Worm (Caenorhabditis elegans): ENCODE data around the gene C04G6.4.

C04G6.4 gene

ce11 chrII:5056254-5056653 lies 27.0 kb downstream of the C04G6.4 start:
- no peak for TF ChIP-seq efl-1 (optimal IDR thresholded peaks at IDR 0.05)
- TF ChIP-seq efl-1 (GFP tag; optimal IDR thresholded peaks at IDR 0.05 in 1 of 2): peak in 1 of 2 experiments; percentile 92
- no peak for TF ChIP-seq lin-15B (tag; optimal IDR thresholded peaks at IDR 0.05)
- TF ChIP-seq lsy-2 (tag; optimal IDR thresholded peaks at IDR 0.05): peak in 1 of 2 experiments; percentile 2
- peak; percentile 47 for TF ChIP-seq nhr-85 (tag)
- TF ChIP-seq dsc-1 (tag; optimal IDR thresholded peaks at IDR 0.05): peak; percentile 0
- TF ChIP-seq mep-1 (tag; optimal IDR thresholded peaks at IDR 0.05): no peak
- TF ChIP-seq nhr-77 (tag; optimal IDR thresholded peaks at IDR 0.05): peak; percentile 7
- TF ChIP-seq ces-1 (GFP tag; optimal IDR thresholded peaks at IDR 0.05): no peak
- TF ChIP-seq sox-4 (tag; optimal IDR thresholded peaks at IDR 0.05): no peak
- TF ChIP-seq zip-4 (GFP tag; optimal IDR thresholded peaks at IDR 0.05): no peak
- TF ChIP-seq nhr-12 (tag; optimal IDR thresholded peaks at IDR 0.05): no peak
- no peak for TF ChIP-seq ztf-11 (tag; optimal IDR thresholded peaks at IDR 0.05)
- no peak for TF ChIP-seq isw-1 (GFP tag; IDR thresholded peaks at IDR 0.05)

DNA sequence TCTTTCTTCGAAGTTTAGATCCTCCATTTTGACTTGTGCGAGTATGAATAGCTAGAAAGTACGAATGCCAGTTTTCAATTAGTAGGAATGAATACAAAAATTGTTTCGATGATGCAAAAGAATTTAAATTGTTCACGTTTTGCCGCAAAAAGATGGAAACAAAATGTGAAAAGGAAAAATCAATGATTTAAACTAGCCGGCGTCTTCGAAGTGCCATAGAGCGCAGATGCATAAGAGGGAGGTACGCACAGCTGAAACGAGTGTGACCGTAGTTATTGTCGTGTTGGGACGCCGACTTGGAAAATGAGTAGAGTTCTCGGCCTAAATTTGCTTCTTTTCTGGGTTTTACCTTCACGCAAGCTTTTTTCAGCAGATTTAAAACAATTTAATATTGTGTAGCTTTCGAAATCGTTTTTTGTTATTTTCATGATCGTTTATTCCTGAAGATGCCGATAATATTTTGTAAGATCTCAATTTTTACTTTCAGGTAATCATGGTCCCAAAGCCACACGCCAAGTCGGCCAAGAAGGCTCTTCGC lies 28.0 kb downstream of the C04G6.4 start, which contains the start of the genes ify-1 and rpl-22:
TSS of gene ify-1 (minus strand) at position 51 of the 538 bp plus-strand sequence.
TSS of gene rpl-22 (plus strand) at position 488 of the 538 bp plus-strand sequence.
- TF ChIP-seq lin-15B (tag; optimal IDR thresholded peaks at IDR 0.05): peak; percentile 97
- peak; percentile 87 for TF ChIP-seq fkh-10 (GFP tag; optimal IDR thresholded peaks at IDR 0.05)
- TF ChIP-seq ceh-63 (GFP tag; optimal IDR thresholded peaks at IDR 0.05): no peak
- peak; percentile 80 for TF ChIP-seq C04F5.9 (tag; optimal IDR thresholded peaks at IDR 0.05)
- peak; percentile 36 for TF ChIP-seq aha-1 (tag; optimal IDR thresholded peaks at IDR 0.05)
- peak; percentile 51 for TF ChIP-seq sup-37 (GFP tag; optimal IDR thresholded peaks at IDR 0.05)
- no peak for TF ChIP-seq hlh-17 (GFP tag; optimal IDR thresholded peaks at IDR 0.05; ENCODE audit: borderline replicate concordance)
- peak in 1 of 2 experiments; percentile 90 for TF ChIP-seq mdl-1 (tag; optimal IDR thresholded peaks at IDR 0.05)
- TF ChIP-seq egl-13 (tag; optimal IDR thresholded peaks at IDR 0.05): peak; percentile 69
- no peak for TF ChIP-seq nhr-28 (tag; optimal IDR thresholded peaks at IDR 0.05)
- no peak for TF ChIP-seq pag-3 (tag; optimal IDR thresholded peaks at IDR 0.05; ENCODE audit: borderline replicate concordance, insufficient read depth)
- TF ChIP-seq fos-1 (tag; optimal IDR thresholded peaks at IDR 0.05): peak; percentile 86
- peak; percentile 89 to 97 (median 94) for TF ChIP-seq ceh-82 (tag; optimal IDR thresholded peaks at IDR 0.05)
- TF ChIP-seq isw-1 (GFP tag; IDR thresholded peaks at IDR 0.05): peak; percentile 93
- TF ChIP-seq elt-3 (tag; optimal IDR thresholded peaks at IDR 0.05): peak; percentile 5 to 98 (median 78)
- TF ChIP-seq C34B4.2 (tag; optimal IDR thresholded peaks at IDR 0.05): no peak
- no peak for TF ChIP-seq ces-1 (GFP tag; optimal IDR thresholded peaks at IDR 0.05)
- peak; percentile 87 for TF ChIP-seq blmp-1 (tag; optimal IDR thresholded peaks at IDR 0.05)
- TF ChIP-seq hlh-4 (tag; optimal IDR thresholded peaks at IDR 0.05): no peak
- no peak for TF ChIP-seq Y116A8C.19 (tag; optimal IDR thresholded peaks at IDR 0.05; ENCODE audit: borderline replicate concordance)
- peak; percentile 90 for TF ChIP-seq vab-15 (tag; optimal IDR thresholded peaks at IDR 0.05)
- no peak for TF ChIP-seq ceh-90 (tag; optimal IDR thresholded peaks at IDR 0.05)
- TF ChIP-seq fkh-4 (tag; optimal IDR thresholded peaks at IDR 0.05; ENCODE audit: borderline replicate concordance): peak; percentile 54
- TF ChIP-seq mep-1 (tag; optimal IDR thresholded peaks at IDR 0.05): peak; percentile 95
- TF ChIP-seq nhr-237 (tag; optimal IDR thresholded peaks at IDR 0.05): peak; percentile 77
- peak; percentile 78 for TF ChIP-seq zip-4 (GFP tag; optimal IDR thresholded peaks at IDR 0.05)
- peak; percentile 83 for TF ChIP-seq ceh-8 (GFP tag; optimal IDR thresholded peaks at IDR 0.05)
- peak; percentile 99 for TF ChIP-seq elt-2 (tag; optimal IDR thresholded peaks at IDR 0.05)
- peak; percentile 93 for TF ChIP-seq xbp-1 (tag; optimal IDR thresholded peaks at IDR 0.05)
- TF ChIP-seq nhr-85 (tag): peak; percentile 96
- TF ChIP-seq snpc-4 (tag; optimal IDR thresholded peaks at IDR 0.05): peak; percentile 93
- peak; percentile 89 for TF ChIP-seq jun-1 (tag; optimal IDR thresholded peaks at IDR 0.05)
- TF ChIP-seq mab-9 (GFP tag; IDR thresholded peaks at IDR 0.05): peak; percentile 53; the same call in 1 of the 2 replicates
- peak; percentile 95 for TF ChIP-seq skn-1 (tag; optimal IDR thresholded peaks at IDR 0.05)
- no peak for TF ChIP-seq unc-62 (GFP tag; optimal IDR thresholded peaks at IDR 0.05)
- TF ChIP-seq pqm-1 (tag; optimal IDR thresholded peaks at IDR 0.05): no peak
- peak in 1 of 2 experiments; percentile 78 for TF ChIP-seq ztf-11 (tag; optimal IDR thresholded peaks at IDR 0.05)
- TF ChIP-seq irx-1 (tag; optimal IDR thresholded peaks at IDR 0.05): peak; percentile 85
- TF ChIP-seq nhr-11 (tag; optimal IDR thresholded peaks at IDR 0.05): peak; percentile 72
- TF ChIP-seq grh-1 (GFP tag; IDR thresholded peaks at IDR 0.05): peak; percentile 92
- TF ChIP-seq lsy-2 (tag; optimal IDR thresholded peaks at IDR 0.05): peak; percentile 99 to 100
- TF ChIP-seq lir-3 (tag; optimal IDR thresholded peaks at IDR 0.05; ENCODE audit: poor library complexity): peak; percentile 81
- TF ChIP-seq rnt-1 (tag; optimal IDR thresholded peaks at IDR 0.05): peak; percentile 96
